Fruit fly (Drosophila melanogaster) whole organism: ENCODE results near the gene Dhrs4.

Experiments
- CG8478 ChIP-seq: fragments of >200 bp; optimal IDR thresholded peaks from 2 replicates; lab custom pipeline; 2018; ENCODE audit warnings: inconsistent platforms
- Dll ChIP-seq: fragments of >200 bp; optimal IDR thresholded peaks from 2 replicates; lab custom pipeline; 2017
- EcR ChIP-seq, 2 experiments: fragments of >200 bp; optimal IDR thresholded peaks; 2 replicates each; lab custom pipeline; 2017; ENCODE audit warnings: missing biosample characterization in 2 of 2, missing genetic modification characterization in 2 of 2, missing genetic modification reagents in 2 of 2
- pan ChIP-seq: fragments of >200 bp; optimal IDR thresholded peaks from 2 replicates; lab custom pipeline; 2017
- psq ChIP-seq: fragments of >200 bp; optimal IDR thresholded peaks from 2 replicates; lab custom pipeline; 2017
- usp ChIP-seq: fragments of >200 bp; optimal IDR thresholded peaks from 2 replicates; lab custom pipeline; 2017; ENCODE audit warnings: missing biosample characterization, missing genetic modification characterization, mixed read lengths

Gene Dhrs4

dm6 chr3L:5130508-5130907 lies 10.9 kb downstream of the Dhrs4 start:
- TF ChIP-seq psq (lab: Kevin White, UChicago) (no peak), pan (lab: Kevin White, UChicago) (no peak), usp (GFP tag; lab: Kevin White, UChicago) (no peak)

dm6 chr3L:5129199-5129598 lies 12.2 kb downstream of the Dhrs4 start, which contains the start of gene CG4597:
Gene CG4597 (plus strand): TSS chr3L:5129499.
- no peak for TF ChIP-seq EcR (GFP tag; optimal IDR thresholded peaks at IDR 0.05; lab: Kevin White, UChicago)
- TF ChIP-seq Dll (lab: Kevin White, UChicago), result no peak
- TF ChIP-seq CG8478, result no peak
- no peak for TF ChIP-seq usp (GFP tag; lab: Kevin White, UChicago)
- TF ChIP-seq psq (lab: Kevin White, UChicago), result no peak
- no peak for TF ChIP-seq pan (lab: Kevin White, UChicago)

dm6 chr3L:5128214-5128613 lies 13.2 kb downstream of the Dhrs4 start:
- TF ChIP-seq CG8478 (no peak), usp (GFP tag; lab: Kevin White, UChicago) (no peak), EcR (GFP tag; optimal IDR thresholded peaks at IDR 0.05; lab: Kevin White, UChicago) (no peak), psq (lab: Kevin White, UChicago) (no peak), Dll (lab: Kevin White, UChicago) (no peak), pan (lab: Kevin White, UChicago) (no peak)

- TF ChIP-seq CG8478 (no peak), usp (GFP tag; lab: Kevin White, UChicago) (no peak), Dll (lab: Kevin White, UChicago) (no peak), psq (lab: Kevin White, UChicago) (no peak), pan (lab: Kevin White, UChicago) (no peak), EcR (GFP tag; optimal IDR thresholded peaks at IDR 0.05; lab: Kevin White, UChicago) (no peak)
Observed at dm6 chr3L:5127609-5128008, 13.8 kb downstream of the Dhrs4 start.

dm6 chr3L:5125202-5125601 lies 16.2 kb downstream of the Dhrs4 start:
- TF ChIP-seq pan (lab: Kevin White, UChicago) (no peak), psq (lab: Kevin White, UChicago) (no peak)

dm6 chr3L:5102050-5102449 lies 39.4 kb downstream of the Dhrs4 start:
- no peak for TF ChIP-seq usp (GFP tag; lab: Kevin White, UChicago)
- no peak for TF ChIP-seq CG8478
- no peak for TF ChIP-seq Dll (lab: Kevin White, UChicago)
- TF ChIP-seq pan (lab: Kevin White, UChicago), result no peak
- TF ChIP-seq EcR (GFP tag; optimal IDR thresholded peaks at IDR 0.05; lab: Kevin White, UChicago), result no peak
- no peak for TF ChIP-seq psq (lab: Kevin White, UChicago)

- TF ChIP-seq usp (GFP tag; lab: Kevin White, UChicago) (no peak), CG8478 (no peak), Dll (lab: Kevin White, UChicago) (no peak), psq (lab: Kevin White, UChicago) (no peak), EcR (GFP tag; optimal IDR thresholded peaks at IDR 0.05; lab: Kevin White, UChicago) (no peak), pan (lab: Kevin White, UChicago) (no peak)
Observed at dm6 chr3L:5096674-5097073, 44.8 kb downstream of the Dhrs4 start.
